Worm (Caenorhabditis elegans): Measurements from ENCODE around the gene sth-1.

ce11 chrV:8069637-8070036 lies 17.7 kb downstream of the sth-1 start, which contains the start of gene str-143:
- TF ChIP-seq hmbx-1 (tag; optimal IDR thresholded peaks at IDR 0.05) = no peak
- TF ChIP-seq ama-1 (optimal IDR thresholded peaks at IDR 0.05) = no peak
- no peak for TF ChIP-seq flt-1 (GFP tag; IDR thresholded peaks at IDR 0.05)
- TF ChIP-seq F13C5.2 (tag; optimal IDR thresholded peaks at IDR 0.05) = no peak
- TF ChIP-seq B0310.2 (tag; optimal IDR thresholded peaks at IDR 0.05) = no peak
- TF ChIP-seq aly-1 (tag; optimal IDR thresholded peaks at IDR 0.05) = no peak
- no peak for TF ChIP-seq hmg-4 (GFP tag; optimal IDR thresholded peaks at IDR 0.05)
- TF ChIP-seq hnd-1 (tag; optimal IDR thresholded peaks at IDR 0.05) = no peak
- no peak for TF ChIP-seq ceh-13 (GFP tag; optimal IDR thresholded peaks at IDR 0.05)
- no peak for TF ChIP-seq sea-1 (GFP tag; conservative IDR thresholded peaks at IDR 0.05)
- TF ChIP-seq pes-1 (GFP tag; IDR thresholded peaks at IDR 0.05) = no peak
